Fruit fly (Drosophila melanogaster) whole organism, prepupa: Measurements from ENCODE around the gene Lint-1.

Source experiments
- Blimp-1 ChIP-seq: fragments of 200-800 bp; sonication (Bioruptor generic); optimal IDR thresholded peaks from 3 replicates; lab custom pipeline; 2017; ENCODE audit warnings: missing biosample characterization, missing genetic modification characterization, mild to moderate bottlenecking, moderate library complexity, missing genetic modification reagents
- CG10631 ChIP-seq: fragments of 200-800 bp; sonication (Bioruptor generic); optimal IDR thresholded peaks from 2 replicates; lab custom pipeline; 2016; ENCODE audit warnings: missing biosample characterization, missing genetic modification characterization
- CG10669 ChIP-seq: fragments of 200-800 bp; sonication (Bioruptor generic); optimal IDR thresholded peaks from 3 replicates; lab custom pipeline; 2018; ENCODE audit warnings: missing biosample characterization, mild to moderate bottlenecking, missing genetic modification characterization, moderate library complexity
- CG11294 ChIP-seq: fragments of 200-800 bp; sonication (Bioruptor generic); IDR thresholded peaks from 2 replicates; pipeline ENCODE4 v1.3.6; 2022; ENCODE audit warnings: missing biosample characterization, missing genetic modification characterization
- CG16779 ChIP-seq: fragments of 200-800 bp; sonication (Bioruptor generic); optimal IDR thresholded peaks from 3 replicates; lab custom pipeline; 2017; ENCODE audit warnings: missing biosample characterization, mild to moderate bottlenecking, missing genetic modification characterization
- CG3032 ChIP-seq: fragments of 200-800 bp; optimal IDR thresholded peaks from 2 replicates; lab custom pipeline; 2019; ENCODE audit warnings: missing biosample characterization, mild to moderate bottlenecking, missing genetic modification characterization, moderate library complexity
- CG31627 ChIP-seq: fragments of 200-800 bp; sonication (Bioruptor generic); optimal IDR thresholded peaks from 3 replicates; lab custom pipeline; 2016; ENCODE audit warnings: missing biosample characterization, missing genetic modification characterization
- CG32006 ChIP-seq: fragments of 200-800 bp; sonication (Bioruptor generic); optimal IDR thresholded peaks from 3 replicates; lab custom pipeline; 2017; ENCODE audit warnings: missing biosample characterization, mild to moderate bottlenecking, missing genetic modification characterization
- CG3919 ChIP-seq: fragments of 200-800 bp; sonication (Bioruptor generic); optimal IDR thresholded peaks from 3 replicates; lab custom pipeline; 2016; ENCODE audit warnings: missing biosample characterization, missing genetic modification characterization
- CG4318 ChIP-seq: fragments of 200-800 bp; sonication (Bioruptor generic); optimal IDR thresholded peaks from 3 replicates; lab custom pipeline; 2017; ENCODE audit warnings: missing biosample characterization, mild to moderate bottlenecking, missing genetic modification characterization
- CG6163 ChIP-seq: fragments of 200-800 bp; sonication (Bioruptor generic); IDR thresholded peaks from 3 replicates; pipeline ENCODE4 v1.3.6; 2022; ENCODE audit warnings: missing biosample characterization, missing genetic modification characterization
- CG6792 ChIP-seq: fragments of 200-800 bp; sonication (Bioruptor generic); optimal IDR thresholded peaks from 3 replicates; lab custom pipeline; 2016; ENCODE audit warnings: missing biosample characterization, missing genetic modification characterization
- CG6808 ChIP-seq: fragments of 200-800 bp; sonication (Bioruptor generic); optimal IDR thresholded peaks from 3 replicates; lab custom pipeline; 2017; ENCODE audit warnings: missing biosample characterization, missing genetic modification characterization, mild to moderate bottlenecking, moderate library complexity, missing genetic modification reagents
- CG6854 ChIP-seq: fragments of 200-800 bp; sonication (Bioruptor generic); optimal IDR thresholded peaks from 2 replicates; lab custom pipeline; 2017; ENCODE audit warnings: missing biosample characterization, mild to moderate bottlenecking, missing genetic modification characterization
- CG7368 ChIP-seq: fragments of 200-800 bp; sonication (Bioruptor generic); optimal IDR thresholded peaks from 3 replicates; lab custom pipeline; 2016; ENCODE audit warnings: missing biosample characterization, missing genetic modification characterization
- CG8119 ChIP-seq: fragments of 200-800 bp; sonication (Bioruptor generic); IDR thresholded peaks from 3 replicates; pipeline ENCODE4 v1.3.6; 2022; ENCODE audit warnings: missing biosample characterization, missing genetic modification characterization
- CG8319 ChIP-seq: fragments of 200-800 bp; sonication (Bioruptor generic); optimal IDR thresholded peaks from 3 replicates; lab custom pipeline; 2016; ENCODE audit warnings: missing biosample characterization, missing genetic modification characterization
- CG8632 ChIP-seq: fragments of 200-800 bp; sonication (Bioruptor generic); optimal IDR thresholded peaks from 3 replicates; lab custom pipeline; 2016; ENCODE audit warnings: missing biosample characterization, missing genetic modification characterization
- Eip75B ChIP-seq: fragments of 200-800 bp; sonication (Bioruptor generic); optimal IDR thresholded peaks from 3 replicates; lab custom pipeline; 2016; ENCODE audit warnings: missing biosample characterization, missing genetic modification characterization
- Eip78C ChIP-seq: fragments of 200-800 bp; sonication (Bioruptor generic); peaks from one replicate; lab custom pipeline; 2016; ENCODE audit warnings: missing biosample characterization, missing genetic modification characterization
- Eip93F ChIP-seq: fragments of 200-800 bp; sonication (Bioruptor generic); optimal IDR thresholded peaks from 2 replicates; lab custom pipeline; 2016; ENCODE audit warnings: missing biosample characterization, mild to moderate bottlenecking, missing genetic modification characterization
- Ets21C ChIP-seq: fragments of 200-800 bp; sonication (Bioruptor generic); optimal IDR thresholded peaks from 3 replicates; lab custom pipeline; 2016; ENCODE audit warnings: missing biosample characterization, missing genetic modification characterization
- Ets96B ChIP-seq: fragments of 200-800 bp; optimal IDR thresholded peaks from 2 replicates; lab custom pipeline; 2019; ENCODE audit warnings: missing biosample characterization, mild to moderate bottlenecking, missing genetic modification characterization, moderate library complexity
- Gug ChIP-seq: fragments of 200-800 bp; sonication (Bioruptor generic); IDR thresholded peaks from 2 replicates; pipeline ENCODE4 v1.3.6; 2022; ENCODE audit warnings: missing biosample characterization, missing genetic modification characterization
- Hr38 ChIP-seq: sonication (Bioruptor generic); optimal IDR thresholded peaks from 2 replicates; lab custom pipeline; 2016; ENCODE audit warnings: missing biosample characterization, missing genetic modification characterization
- Hr39 ChIP-seq: fragments of 200-800 bp; sonication (Bioruptor generic); optimal IDR thresholded peaks from 2 replicates; lab custom pipeline; 2016; ENCODE audit warnings: missing biosample characterization, missing genetic modification characterization
- Hr4 ChIP-seq: fragments of 200-800 bp; sonication (Bioruptor generic); optimal IDR thresholded peaks from 3 replicates; lab custom pipeline; 2016; ENCODE audit warnings: missing biosample characterization, missing genetic modification characterization
- Lpt ChIP-seq: fragments of 200-800 bp; sonication (Bioruptor generic); optimal IDR thresholded peaks from 3 replicates; lab custom pipeline; 2016; ENCODE audit warnings: missing biosample characterization, missing genetic modification characterization
- Met ChIP-seq: fragments of 200-800 bp; sonication (Bioruptor generic); optimal IDR thresholded peaks from 3 replicates; lab custom pipeline; 2016; ENCODE audit warnings: missing biosample characterization, missing genetic modification characterization
- OdsH ChIP-seq: fragments of 200-800 bp; sonication (Bioruptor generic); optimal IDR thresholded peaks from 3 replicates; lab custom pipeline; 2016; ENCODE audit warnings: missing biosample characterization, missing genetic modification characterization
- Smox ChIP-seq: fragments of 200-800 bp; sonication (Bioruptor generic); optimal IDR thresholded peaks from 3 replicates; lab custom pipeline; 2016; ENCODE audit warnings: missing biosample characterization, missing genetic modification characterization
- Sox102F ChIP-seq: fragments of 200-800 bp; sonication (Bioruptor generic); optimal IDR thresholded peaks from 2 replicates; lab custom pipeline; 2016; ENCODE audit warnings: missing biosample characterization, mild to moderate bottlenecking, missing genetic modification characterization
- Sox14 ChIP-seq: fragments of 200-800 bp; sonication (Bioruptor generic); optimal IDR thresholded peaks from 3 replicates; lab custom pipeline; 2016; ENCODE audit warnings: missing biosample characterization, missing genetic modification characterization
- achi ChIP-seq: fragments of 200-800 bp; sonication (Bioruptor generic); optimal IDR thresholded peaks from 3 replicates; lab custom pipeline; 2016; ENCODE audit warnings: missing biosample characterization, missing genetic modification characterization
- acj6 ChIP-seq: fragments of 200-800 bp; sonication (Bioruptor generic); optimal IDR thresholded peaks from 3 replicates; lab custom pipeline; 2016; ENCODE audit warnings: missing biosample characterization, missing genetic modification characterization
- cyc ChIP-seq: fragments of 200-800 bp; sonication (Bioruptor generic); optimal IDR thresholded peaks from 3 replicates; lab custom pipeline; 2016; ENCODE audit warnings: missing biosample characterization, missing genetic modification characterization
- dsx ChIP-seq: fragments of 200-800 bp; optimal IDR thresholded peaks from 3 replicates; lab custom pipeline; 2019; ENCODE audit warnings: missing biosample characterization, mild to moderate bottlenecking, missing genetic modification characterization, moderate library complexity; ENCODE audit not compliant: poor library complexity, severe bottlenecking
- eg ChIP-seq: fragments of 200-800 bp; sonication (Bioruptor generic); IDR thresholded peaks from 3 replicates; pipeline ENCODE4 v1.3.6; 2022; ENCODE audit warnings: missing biosample characterization, missing genetic modification characterization
- esn ChIP-seq: fragments of 200-800 bp; sonication (Bioruptor generic); optimal IDR thresholded peaks from 2 replicates; lab custom pipeline; 2016; ENCODE audit warnings: missing biosample characterization, mild to moderate bottlenecking, missing genetic modification characterization, moderate library complexity
- fd59A ChIP-seq: fragments of 200-800 bp; sonication (Bioruptor generic); optimal IDR thresholded peaks from 2 replicates; lab custom pipeline; 2017; ENCODE audit warnings: missing biosample characterization, mild to moderate bottlenecking, missing genetic modification characterization, missing genetic modification reagents
- fd85E ChIP-seq: fragments of 200-800 bp; sonication (Bioruptor generic); optimal IDR thresholded peaks from 3 replicates; lab custom pipeline; 2016; ENCODE audit warnings: missing biosample characterization, missing genetic modification characterization
- lz ChIP-seq: fragments of 200-800 bp; sonication (Bioruptor generic); optimal IDR thresholded peaks from 3 replicates; lab custom pipeline; 2016; ENCODE audit warnings: missing biosample characterization, missing genetic modification characterization
- pdm3 ChIP-seq: fragments of 200-800 bp; sonication (Bioruptor generic); optimal IDR thresholded peaks from 3 replicates; lab custom pipeline; 2016; ENCODE audit warnings: missing biosample characterization, missing genetic modification characterization
- salr ChIP-seq, 2 experiments: fragments of 200-800 bp; sonication (Bioruptor generic); optimal IDR thresholded peaks; 3 replicates each; lab custom pipeline; 2016 to 2018; ENCODE audit warnings: missing biosample characterization in 2 of 2, missing genetic modification characterization in 2 of 2, mild to moderate bottlenecking in 1 of 2
- ss ChIP-seq, 2 experiments: fragments of 200-800 bp; sonication (Bioruptor generic); optimal IDR thresholded peaks; 2 replicates in 1 of 2; 3 replicates in 1 of 2; lab custom pipeline; 2017 to 2018; ENCODE audit warnings: mild to moderate bottlenecking in 2 of 2, missing biosample characterization in 2 of 2, missing genetic modification characterization in 2 of 2, moderate library complexity in 1 of 2
- svp ChIP-seq: fragments of 200-800 bp; sonication (Bioruptor generic); peaks from one replicate; lab custom pipeline; 2016; ENCODE audit warnings: missing biosample characterization, missing genetic modification characterization
- topi ChIP-seq: fragments of 200-800 bp; sonication (Bioruptor generic); optimal IDR thresholded peaks from 3 replicates; lab custom pipeline; 2016; ENCODE audit warnings: missing biosample characterization, missing genetic modification characterization
- vri ChIP-seq: fragments of 200-800 bp; sonication (Bioruptor generic); optimal IDR thresholded peaks from 3 replicates; lab custom pipeline; 2016; ENCODE audit warnings: missing biosample characterization, mild to moderate bottlenecking, missing genetic modification characterization

Lint-1 gene

dm6 chrX:11149201-11149600, at the start of gene Lint-1:
Gene Lint-1 (plus strand): TSS chrX:11149323.
- TF ChIP-seq ss (GFP tag; optimal IDR thresholded peaks at IDR 0.05; lab: Kevin White, UChicago) (no peak), dsx (no peak), eg (0 out of 3 replicates have a peak, but pooled peaks have one; percentile 24), CG8319 (GFP tag; lab: Kevin White, UChicago) (no peak), fd85E (GFP tag; lab: Kevin White, UChicago) (no peak), acj6 (GFP tag; lab: Kevin White, UChicago) (peak; percentile 23), CG10631 (GFP tag; lab: Kevin White, UChicago) (peak; percentile 5), CG7368 (GFP tag; lab: Kevin White, UChicago) (no peak), Sox102F (GFP tag; lab: Kevin White, UChicago) (peak; percentile 13), CG6792 (GFP tag; lab: Kevin White, UChicago) (no peak), Hr39 (GFP tag; lab: Kevin White, UChicago) (peak; percentile 52), Eip78C (GFP tag; lab: Kevin White, UChicago) (peak; percentile 60), OdsH (GFP tag; lab: Kevin White, UChicago) (peak; percentile 43), Hr38 (GFP tag; lab: Kevin White, UChicago) (no peak), CG3919 (GFP tag; lab: Kevin White, UChicago) (peak; percentile 5), topi (peak; percentile 40), esn (GFP tag; lab: Kevin White, UChicago) (peak; percentile 16), Lpt (GFP tag; lab: Kevin White, UChicago) (no peak), pdm3 (peak; percentile 49), CG31627 (GFP tag; lab: Kevin White, UChicago) (peak; percentile 48), cyc (peak; percentile 27), Sox14 (GFP tag; lab: Kevin White, UChicago) (no peak), CG4318 (GFP tag; lab: Kevin White, UChicago) (no peak), CG11294 (GFP tag; lab: Robert Waterston, UW) (no peak), CG6163 (no peak), Hr4 (GFP tag; lab: Kevin White, UChicago) (peak; percentile 15), CG16779 (tag; lab: Kevin White, UChicago) (no peak), achi (peak; percentile 3), CG8632 (GFP tag; lab: Kevin White, UChicago) (peak; percentile 5), lz (peak; percentile 54), fd59A (GFP tag; lab: Kevin White, UChicago) (no peak), Met (GFP tag; lab: Kevin White, UChicago) (peak; percentile 34), vri (GFP tag; lab: Kevin White, UChicago) (peak; percentile 54), Blimp-1 (no peak), svp (peak; percentile 69), Gug (GFP tag; lab: Robert Waterston, UW) (no peak), Eip75B (GFP tag; lab: Kevin White, UChicago) (peak; percentile 5), Ets21C (GFP tag; lab: Kevin White, UChicago) (peak; percentile 18), Smox (peak; percentile 35), Ets96B (tag; lab: Kevin White, UChicago) (no peak)

dm6 chrX:11108148-11108844, 40.8 kb upstream of the Lint-1 start, which contains the start of gene Hsp60A:
Gene Hsp60A (plus strand): TSS chrX:11108482.
- TF ChIP-seq Lpt (GFP tag; lab: Kevin White, UChicago) (no peak), CG8119 (GFP tag; lab: Robert Waterston, UW) (no peak), salr (GFP tag; optimal IDR thresholded peaks at IDR 0.05; lab: Kevin White, UChicago) (peak in 1 of 2 experiments; percentile 31), CG3032 (tag; lab: Kevin White, UChicago) (peak; percentile 42), CG6808 (GFP tag; lab: Kevin White, UChicago) (no peak), Hr39 (GFP tag; lab: Kevin White, UChicago) (peak; percentile 35), cyc (peak; percentile 15), Ets21C (GFP tag; lab: Kevin White, UChicago) (peak; percentile 45), fd85E (GFP tag; lab: Kevin White, UChicago) (no peak), Eip93F (GFP tag; lab: Kevin White, UChicago) (peak; percentile 48), acj6 (GFP tag; lab: Kevin White, UChicago) (peak; percentile 58), CG10669 (GFP tag; lab: Kevin White, UChicago) (peak; percentile 16), CG8319 (GFP tag; lab: Kevin White, UChicago) (no peak), CG6854 (peak; percentile 34), OdsH (GFP tag; lab: Kevin White, UChicago) (peak; percentile 53), vri (GFP tag; lab: Kevin White, UChicago) (peak; percentile 97), svp (peak; percentile 84), CG7368 (GFP tag; lab: Kevin White, UChicago) (no peak), Eip78C (GFP tag; lab: Kevin White, UChicago) (peak; percentile 78), esn (GFP tag; lab: Kevin White, UChicago) (peak; percentile 54), CG11294 (GFP tag; lab: Robert Waterston, UW) (no peak), Eip75B (GFP tag; lab: Kevin White, UChicago) (no peak), Gug (GFP tag; lab: Robert Waterston, UW) (0 out of 2 replicates have a peak, but pooled peaks have one; percentile 15), CG32006 (GFP tag; lab: Kevin White, UChicago) (peak; percentile 30), Met (GFP tag; lab: Kevin White, UChicago) (peak; percentile 54), CG16779 (tag; lab: Kevin White, UChicago) (no peak)
